Worm (Caenorhabditis elegans) whole organism, late embryonic: Measurements from ENCODE around the gene spex-3.

ENCODE experiments used
- F13H6.1 ChIP-seq: sonication (generic microtip); optimal IDR thresholded peaks from 2 replicates; lab custom pipeline; 2016; ENCODE audit warnings: missing genetic modification characterization, missing compliant biosample characterization
- ets-4 ChIP-seq: sonication (generic microtip); optimal IDR thresholded peaks from 2 replicates; lab custom pipeline; 2016; ENCODE audit warnings: missing genetic modification characterization, missing compliant biosample characterization
- hlh-30 ChIP-seq: sonication (generic microtip); optimal IDR thresholded peaks from 2 replicates; lab custom pipeline; 2017; ENCODE audit warnings: antibody characterized with exemption, missing genetic modification characterization, missing compliant biosample characterization; ENCODE audit not compliant: insufficient read depth
- nfya-1 ChIP-seq: sonication (generic microtip); optimal IDR thresholded peaks from 2 replicates; lab custom pipeline; 2017; ENCODE audit warnings: missing genetic modification characterization, mild to moderate bottlenecking, missing compliant biosample characterization, antibody characterized with exemption, moderate library complexity
- pag-3 ChIP-seq: sonication (generic microtip); optimal IDR thresholded peaks from 2 replicates; lab custom pipeline; 2016; ENCODE audit warnings: missing compliant biosample characterization, missing genetic modification characterization, borderline replicate concordance
- pax-1 ChIP-seq: fragments of 150-350 bp; optimal IDR thresholded peaks from 2 replicates; lab custom pipeline; 2014; ENCODE audit warnings: missing biosample characterization, missing genetic modification characterization
- pha-2 ChIP-seq: sonication (generic microtip); optimal IDR thresholded peaks from 2 replicates; lab custom pipeline; 2017; ENCODE audit warnings: mild to moderate bottlenecking, missing genetic modification characterization, missing compliant biosample characterization
- sdc-2 ChIP-seq: sonication (generic microtip); optimal IDR thresholded peaks from 2 replicates; lab custom pipeline; 2016; ENCODE audit warnings: missing genotype, missing genetic modification characterization, missing compliant biosample characterization
- ztf-16 ChIP-seq: sonication (generic microtip); optimal IDR thresholded peaks from 2 replicates; lab custom pipeline; 2017; ENCODE audit warnings: missing genetic modification characterization, missing compliant biosample characterization

- no peak for TF ChIP-seq pha-2 (tag; lab: Kevin White, UChicago)
- TF ChIP-seq pag-3 (tag; lab: Kevin White, UChicago) = no peak
- TF ChIP-seq hlh-30 (tag; lab: Kevin White, UChicago) = no peak
- no peak for TF ChIP-seq pax-1 (tag; lab: Kevin White, UChicago)
- no peak for TF ChIP-seq ets-4
- no peak for TF ChIP-seq F13H6.1
- TF ChIP-seq ztf-16 (tag; lab: Kevin White, UChicago) = no peak
- TF ChIP-seq sdc-2 (tag; lab: Kevin White, UChicago) = no peak
- TF ChIP-seq nfya-1 (tag; lab: Kevin White, UChicago) = no peak
Measured at ce11 chrIII:1713991-1714611, 11.9 kb upstream of the spex-3 start.
